Worm (Caenorhabditis elegans) whole organism, L4 larva: Measurements from ENCODE around the gene F58D12.1.
"Not testable (repeated sequence)": the region's sequence is repeated elsewhere in the genome, so short reads cannot be mapped to it uniquely, and the experiment has no call there.

Experiments used
- D1046.2 ChIP-seq: fragments of 200-800 bp; sonication (Bioruptor generic); IDR thresholded peaks from 2 replicates; pipeline ENCODE4 v1.3.6; 2022; ENCODE audit warnings: missing genetic modification characterization, missing compliant biosample characterization
- F10B5.3 ChIP-seq: sonication (generic microtip); optimal IDR thresholded peaks from 2 replicates; lab custom pipeline; 2016; ENCODE audit warnings: mild to moderate bottlenecking, missing genetic modification characterization, missing compliant biosample characterization
- F37D6.2 ChIP-seq: sonication (generic microtip); optimal IDR thresholded peaks from 2 replicates; lab custom pipeline; 2016; ENCODE audit warnings: mild to moderate bottlenecking, missing genetic modification characterization, missing compliant biosample characterization
- F44E2.7 ChIP-seq: fragments of 200-800 bp; sonication (Bioruptor generic); IDR thresholded peaks from 2 replicates; pipeline ENCODE4 v2.1.2; 2022; ENCODE audit warnings: missing genetic modification characterization, missing compliant biosample characterization
- R02D3.7 ChIP-seq: fragments of 150-350 bp; sonication (generic microtip); optimal IDR thresholded peaks from 3 replicates; lab custom pipeline; 2014; ENCODE audit warnings: missing biosample characterization, missing genetic modification characterization
- Y48G9A.11 ChIP-seq: fragments of 200-800 bp; sonication (Bioruptor generic); IDR thresholded peaks from 2 replicates; pipeline ENCODE4 v1.3.6; 2022; ENCODE audit warnings: missing genetic modification reagents, missing genetic modification characterization, missing compliant biosample characterization
- Y5F2A.4 ChIP-seq: fragments of 200-800 bp; sonication (Bioruptor generic); optimal IDR thresholded peaks from 2 replicates; lab custom pipeline; 2018; ENCODE audit warnings: mild to moderate bottlenecking, missing genetic modification characterization, missing compliant biosample characterization
- Y75B8A.6 ChIP-seq: fragments of 200-800 bp; sonication (Bioruptor generic); IDR thresholded peaks from 2 replicates; pipeline ENCODE4 v1.3.6; 2022; ENCODE audit warnings: missing genetic modification reagents, missing genetic modification characterization, missing compliant biosample characterization
- aly-2 ChIP-seq: sonication (generic microtip); optimal IDR thresholded peaks from 2 replicates; lab custom pipeline; 2018; ENCODE audit warnings: missing biosample characterization, missing genetic modification characterization
- arid-1 ChIP-seq: fragments of 200-800 bp; sonication (Bioruptor generic); conservative IDR thresholded peaks from 2 replicates; pipeline ENCODE4 v1.3.6; 2022; ENCODE audit warnings: missing genetic modification reagents, missing genetic modification characterization, missing compliant biosample characterization
- ceh-20 ChIP-seq: fragments of 200-800 bp; sonication (Bioruptor generic); IDR thresholded peaks from 2 replicates; pipeline ENCODE4 v1.3.6; 2022; ENCODE audit warnings: missing genetic modification reagents, missing genetic modification characterization, missing compliant biosample characterization
- ceh-44 ChIP-seq: fragments of 200-800 bp; sonication (Bioruptor generic); IDR thresholded peaks from 2 replicates; pipeline ENCODE4 v1.3.6; 2022; ENCODE audit warnings: missing genetic modification reagents, missing genetic modification characterization, missing compliant biosample characterization
- ceh-82 ChIP-seq: sonication (generic microtip); optimal IDR thresholded peaks from 2 replicates; lab custom pipeline; 2017; ENCODE audit warnings: missing biosample characterization, missing genetic modification characterization
- ces-1 ChIP-seq: fragments of 150-350 bp; sonication (generic microtip); optimal IDR thresholded peaks from 4 replicates; lab custom pipeline; 2014; ENCODE audit warnings: missing biosample characterization, missing genetic modification reagents, missing genetic modification characterization
- ctbp-1 ChIP-seq: fragments of 200-800 bp; sonication (Bioruptor generic); IDR thresholded peaks from 2 replicates; pipeline ENCODE4 v1.3.6; 2022; ENCODE audit warnings: missing genetic modification reagents, missing genetic modification characterization, missing compliant biosample characterization
- dmd-6 ChIP-seq: fragments of 200-800 bp; sonication (Bioruptor generic); IDR thresholded peaks from 2 replicates; pipeline ENCODE4 v1.3.6; 2022; ENCODE audit warnings: missing genetic modification reagents, missing genetic modification characterization, missing compliant biosample characterization
- dmd-9 ChIP-seq: fragments of 200-800 bp; sonication (Bioruptor generic); IDR thresholded peaks from 2 replicates; pipeline ENCODE4 v1.3.6; 2022; ENCODE audit warnings: missing genetic modification reagents, missing genetic modification characterization, missing compliant biosample characterization
- dpl-1 ChIP-seq: fragments of 150-350 bp; optimal IDR thresholded peaks from 2 replicates; lab custom pipeline; 2014; ENCODE audit warnings: missing biosample characterization, missing genetic modification reagents, missing genetic modification characterization
- duxl-1 ChIP-seq: sonication (generic microtip); optimal IDR thresholded peaks from 2 replicates; lab custom pipeline; 2016; ENCODE audit warnings: mild to moderate bottlenecking, missing genetic modification characterization, moderate library complexity, missing compliant biosample characterization; ENCODE audit not compliant: poor library complexity
- dve-1 ChIP-seq: sonication (generic microtip); optimal IDR thresholded peaks from 2 replicates; lab custom pipeline; 2017; ENCODE audit warnings: antibody characterized with exemption, mild to moderate bottlenecking, missing genetic modification characterization, missing compliant biosample characterization; ENCODE audit not compliant: insufficient read depth
- egl-43 ChIP-seq: fragments of 200-800 bp; sonication (Bioruptor generic); IDR thresholded peaks from 2 replicates; pipeline ENCODE4 v1.3.6; 2022; ENCODE audit warnings: missing genetic modification reagents, missing genetic modification characterization, missing compliant biosample characterization
- fkh-10 ChIP-seq: fragments of 150-350 bp; optimal IDR thresholded peaks from 2 replicates; lab custom pipeline; 2014; ENCODE audit warnings: missing biosample characterization, missing genetic modification reagents, missing genetic modification characterization
- hlh-11 ChIP-seq: fragments of 200-800 bp; sonication (Bioruptor generic); optimal IDR thresholded peaks from 2 replicates; lab custom pipeline; 2018; ENCODE audit warnings: mild to moderate bottlenecking, missing genetic modification characterization, missing compliant biosample characterization
- hlh-30 ChIP-seq: sonication (generic microtip); optimal IDR thresholded peaks from 2 replicates; lab custom pipeline; 2017; ENCODE audit warnings: antibody characterized with exemption, mild to moderate bottlenecking, missing genetic modification characterization, missing compliant biosample characterization; ENCODE audit not compliant: insufficient read depth
- hmg-1.1 ChIP-seq: fragments of 200-800 bp; sonication (Bioruptor generic); IDR thresholded peaks from 2 replicates; pipeline ENCODE4 v1.3.6; 2022; ENCODE audit warnings: missing genetic modification reagents, missing genetic modification characterization, missing compliant biosample characterization
- lim-7 ChIP-seq: fragments of 200-800 bp; sonication (Bioruptor generic); IDR thresholded peaks from 2 replicates; pipeline ENCODE4 v1.3.6; 2022; ENCODE audit warnings: missing genetic modification characterization, missing compliant biosample characterization
- lin-1 ChIP-seq: fragments of 200-800 bp; sonication (Bioruptor generic); IDR thresholded peaks from 2 replicates; pipeline ENCODE4 v1.3.6; 2022; ENCODE audit warnings: missing genetic modification reagents, missing genetic modification characterization, missing compliant biosample characterization
- lin-15B ChIP-seq: fragments of 150-350 bp; sonication (generic microtip); optimal IDR thresholded peaks from 3 replicates; lab custom pipeline; 2014; ENCODE audit warnings: missing biosample characterization, missing genetic modification characterization
- lin-29 ChIP-seq: fragments of 200-800 bp; sonication (Bioruptor generic); IDR thresholded peaks from 2 replicates; pipeline ENCODE4 v1.3.6; 2022; ENCODE audit warnings: missing genetic modification reagents, missing genetic modification characterization, missing compliant biosample characterization
- lin-38 ChIP-seq: fragments of 200-800 bp; sonication (Bioruptor generic); IDR thresholded peaks from 2 replicates; pipeline ENCODE4 v1.3.6; 2022; ENCODE audit warnings: missing genetic modification reagents, missing genetic modification characterization, missing compliant biosample characterization
- madf-5 ChIP-seq, 2 experiments: fragments of 200-800 bp; sonication (Bioruptor generic); IDR thresholded peaks; 2 replicates each; pipeline ENCODE4 v1.3.6; 2022; ENCODE audit warnings: missing compliant biosample characterization in 2 of 2, missing genetic modification characterization in 2 of 2
- madf-9 ChIP-seq: fragments of 200-800 bp; sonication (Bioruptor generic); conservative IDR thresholded peaks from 2 replicates; pipeline ENCODE4 v1.3.6; 2022; ENCODE audit warnings: missing genetic modification reagents, missing genetic modification characterization, missing compliant biosample characterization
- mep-1 ChIP-seq: fragments of 150-350 bp; sonication (generic microtip); optimal IDR thresholded peaks from 3 replicates; lab custom pipeline; 2014; ENCODE audit warnings: missing biosample characterization, missing genetic modification characterization
- mes-2 ChIP-seq: sonication (generic microtip); optimal IDR thresholded peaks from 2 replicates; lab custom pipeline; 2016; ENCODE audit warnings: missing genotype, mild to moderate bottlenecking, missing genetic modification characterization, missing compliant biosample characterization; ENCODE audit not compliant: poor library complexity, severe bottlenecking
- mxl-2 ChIP-seq: fragments of 200-800 bp; sonication (Bioruptor generic); conservative IDR thresholded peaks from 2 replicates; pipeline ENCODE4 v1.3.6; 2022; ENCODE audit warnings: missing genetic modification reagents, missing genetic modification characterization, missing compliant biosample characterization
- nhr-102 ChIP-seq: sonication (generic microtip); optimal IDR thresholded peaks from 2 replicates; lab custom pipeline; 2016; ENCODE audit warnings: mild to moderate bottlenecking, missing genetic modification characterization, moderate library complexity, missing compliant biosample characterization
- nhr-6 ChIP-seq: fragments of 150-350 bp; optimal IDR thresholded peaks from 2 replicates; lab custom pipeline; 2014; ENCODE audit warnings: missing biosample characterization, missing genetic modification characterization
- pha-4 ChIP-seq, 2 experiments: fragments of 150-350 bp in 1 of 2; fragments of 200-800 bp in 1 of 2; sonication (Bioruptor generic) in 1 of 2; IDR thresholded peaks in 1 of 2; optimal IDR thresholded peaks in 1 of 2; 2 replicates each; pipeline versions ENCODE4 v1.3.6 to Lab custom; 2014 to 2022; ENCODE audit warnings: missing genetic modification characterization in 2 of 2, missing genetic modification reagents in 2 of 2, missing biosample characterization in 1 of 2, missing compliant biosample characterization in 1 of 2
- rbr-2 ChIP-seq: sonication (generic microtip); optimal IDR thresholded peaks from 2 replicates; lab custom pipeline; 2016; ENCODE audit warnings: missing genotype, missing genetic modification characterization, missing compliant biosample characterization
- saeg-2 ChIP-seq: fragments of 200-800 bp; sonication (Bioruptor generic); IDR thresholded peaks from 2 replicates; pipeline ENCODE4 v1.3.6; 2022; ENCODE audit warnings: missing genetic modification reagents, missing genetic modification characterization, missing compliant biosample characterization
- snpc-1.2 ChIP-seq: fragments of 200-800 bp; sonication (Bioruptor generic); IDR thresholded peaks from 2 replicates; pipeline ENCODE4 v1.3.6; 2022; ENCODE audit warnings: missing genetic modification reagents, missing genetic modification characterization, missing compliant biosample characterization
- tag-97 ChIP-seq: fragments of 200-800 bp; sonication (Bioruptor generic); IDR thresholded peaks from 2 replicates; pipeline ENCODE4 v1.3.6; 2022; ENCODE audit warnings: missing genetic modification characterization, missing compliant biosample characterization
- tra-1 ChIP-seq: fragments of 200-800 bp; sonication (Bioruptor generic); IDR thresholded peaks from 2 replicates; pipeline ENCODE4 v1.3.6; 2022; ENCODE audit warnings: missing genetic modification reagents, missing genetic modification characterization, missing compliant biosample characterization
- zfp-3 ChIP-seq: fragments of 200-800 bp; sonication (Bioruptor generic); conservative IDR thresholded peaks from 2 replicates; pipeline ENCODE4 v1.3.6; 2022; ENCODE audit warnings: missing genetic modification reagents, missing genetic modification characterization, missing compliant biosample characterization
- zip-2 ChIP-seq: fragments of 150-350 bp; optimal IDR thresholded peaks from 2 replicates; lab custom pipeline; 2014; ENCODE audit warnings: missing biosample characterization, missing genetic modification characterization

F58D12.1 gene

ce11 chrV:14033649-14034048 is 15.7 kb upstream of the F58D12.1 start, which contains the start of gene ins-10:
Gene ins-10 (plus strand): TSS chrV:14033949.
- no peak for TF ChIP-seq fkh-10 (GFP tag; lab: Kevin White, UChicago)
- TF ChIP-seq F10B5.3 (tag; lab: Kevin White, UChicago) = no peak
- no peak for TF ChIP-seq ceh-20 (GFP tag; lab: Robert Waterston, UW)
- no peak for TF ChIP-seq zfp-3
- TF ChIP-seq ceh-82 (tag; lab: Kevin White, UChicago) = no peak
- no peak for TF ChIP-seq F37D6.2 (tag; lab: Kevin White, UChicago)
- no peak for TF ChIP-seq mxl-2
- TF ChIP-seq lin-1 (GFP tag; lab: Robert Waterston, UW) = no peak
- TF ChIP-seq Y5F2A.4 (GFP tag; lab: Kevin White, UChicago) = no peak
- TF ChIP-seq R02D3.7 (tag; lab: Kevin White, UChicago) = no peak
- no peak for TF ChIP-seq hlh-30
- no peak for TF ChIP-seq hlh-11 (tag; lab: Kevin White, UChicago)
- no peak for TF ChIP-seq zip-2 (tag; lab: Kevin White, UChicago)
- no peak for TF ChIP-seq nhr-6 (tag; lab: Kevin White, UChicago)
- TF ChIP-seq saeg-2 (GFP tag; lab: Robert Waterston, UW) = no peak
- no peak for TF ChIP-seq ceh-44
- no peak for TF ChIP-seq aly-2 (tag; lab: Kevin White, UChicago)
- no peak for TF ChIP-seq ces-1 (GFP tag; lab: Kevin White, UChicago)
- TF ChIP-seq dpl-1 (GFP tag; lab: Kevin White, UChicago) = no peak
- no peak for TF ChIP-seq dve-1 (tag; lab: Kevin White, UChicago)

- TF ChIP-seq lin-38 (GFP tag; lab: Robert Waterston, UW) (peak; percentile 99), tag-97 (0 out of 2 replicates have a peak, but pooled peaks have one; percentile 42), nhr-102 (tag; lab: Kevin White, UChicago) (peak; percentile 45), zfp-3 (peak; percentile 90), madf-9 (peak; percentile 87), lin-15B (peak; percentile 17), snpc-1.2 (GFP tag; lab: Robert Waterston, UW) (peak; percentile 90), duxl-1 (tag; lab: Kevin White, UChicago) (peak; percentile 47), D1046.2 (peak; percentile 94), dve-1 (tag; lab: Kevin White, UChicago) (peak; percentile 3), lin-1 (GFP tag; lab: Robert Waterston, UW) (peak; percentile 68), lin-29 (GFP tag; lab: Robert Waterston, UW) (peak; percentile 86), ceh-20 (GFP tag; lab: Robert Waterston, UW) (peak; percentile 96), ctbp-1 (GFP tag; lab: Robert Waterston, UW) (peak; percentile 90), egl-43 (GFP tag; lab: Robert Waterston, UW) (peak; percentile 92), arid-1 (peak; percentile 84), mep-1 (peak; percentile 51), rbr-2 (tag; lab: Kevin White, UChicago) (peak; percentile 56), lim-7 (GFP tag; lab: Robert Waterston, UW) (0 out of 2 replicates have a peak, but pooled peaks have one; percentile 51), Y75B8A.6 (0 out of 2 replicates have a peak, but pooled peaks have one; percentile 54), madf-5 (GFP tag; IDR thresholded peaks at IDR 0.05; lab: Robert Waterston, UW) (0 out of 4 replicates have a peak, but pooled peaks of 1 of the 2 experiments have one; percentile 32), tra-1 (GFP tag; lab: Robert Waterston, UW) (peak; percentile 76; the same call in 1 of the 2 replicates), hlh-11 (tag; lab: Kevin White, UChicago) (peak; percentile 54), mes-2 (peak; percentile 57), pha-4 (GFP tag; IDR thresholded peaks at IDR 0.05; lab: Robert Waterston, UW) (peak; percentile 86), F44E2.7 (GFP tag; lab: Robert Waterston, UW) (peak; percentile 66; the same call in 1 of the 2 replicates), hmg-1.1 (GFP tag; lab: Robert Waterston, UW) (peak; percentile 95), Y48G9A.11 (peak; percentile 86), dmd-9 (GFP tag; lab: Robert Waterston, UW) (peak; percentile 93), dmd-6 (GFP tag; lab: Robert Waterston, UW) (peak; percentile 89)
- TF ChIP-seq pha-4 (tag; optimal IDR thresholded peaks at IDR 0.05; lab: Kevin White, UChicago) = not testable (repeated sequence)
Observed at ce11 chrV:14038328-14039084, 10.9 kb upstream of the F58D12.1 start, which contains the start of gene vps-39. Gene vps-39 (minus strand): TSS chrV:14038378.
